Fruit fly (Drosophila melanogaster) whole organism, prepupa: ENCODE results near the gene hdm.

Source experiments
- CG15336 ChIP-seq: fragments of 200-800 bp; sonication (Bioruptor generic); IDR thresholded peaks from 2 replicates; pipeline ENCODE4 v1.3.6; 2022; ENCODE audit warnings: missing biosample characterization, missing genetic modification characterization
- Gug ChIP-seq: fragments of 200-800 bp; sonication (Bioruptor generic); IDR thresholded peaks from 2 replicates; pipeline ENCODE4 v1.3.6; 2022; ENCODE audit warnings: missing biosample characterization, missing genetic modification characterization
- OdsH ChIP-seq: fragments of 200-800 bp; sonication (Bioruptor generic); optimal IDR thresholded peaks from 3 replicates; lab custom pipeline; 2016; ENCODE audit warnings: missing biosample characterization, missing genetic modification characterization

dm6 chrX:7938482-7938804, 18.5 kb upstream of the hdm start:
- TF ChIP-seq CG15336 (GFP tag; lab: Robert Waterston, UW): no peak
- TF ChIP-seq OdsH (GFP tag; lab: Kevin White, UChicago): no peak
- TF ChIP-seq Gug (GFP tag; lab: Robert Waterston, UW): no peak
